Worm (Caenorhabditis elegans) whole organism, L2 larva: ENCODE measurements around the gene unc-8.

Experiments
- C34F6.9 ChIP-seq: fragments of 150-350 bp; optimal IDR thresholded peaks from 2 replicates; lab custom pipeline; 2014; ENCODE audit warnings: missing biosample characterization, missing genetic modification characterization
- F13H6.1 ChIP-seq: sonication (generic microtip); optimal IDR thresholded peaks from 2 replicates; lab custom pipeline; 2016; ENCODE audit warnings: missing genetic modification characterization, missing compliant biosample characterization
- Y55F3AM.14 ChIP-seq: fragments of 200-800 bp; sonication (Bioruptor generic); optimal IDR thresholded peaks from 2 replicates; lab custom pipeline; 2018; ENCODE audit warnings: mild to moderate bottlenecking, missing genetic modification characterization, missing compliant biosample characterization
- alr-1 ChIP-seq: fragments of 150-350 bp; optimal IDR thresholded peaks from 2 replicates; lab custom pipeline; 2014; ENCODE audit warnings: missing biosample characterization, missing genetic modification characterization
- ama-1 ChIP-seq: fragments of 150-350 bp; optimal IDR thresholded peaks from 2 replicates; lab custom pipeline; 2018; ENCODE audit warnings: inconsistent platforms
- blmp-1 ChIP-seq: sonication (generic microtip); optimal IDR thresholded peaks from 2 replicates; lab custom pipeline; 2017; ENCODE audit warnings: missing genetic modification characterization, mild to moderate bottlenecking, missing compliant biosample characterization, antibody characterized with exemption, moderate library complexity; ENCODE audit not compliant: insufficient read depth
- ceh-16 ChIP-seq: fragments of 150-350 bp; optimal IDR thresholded peaks from 2 replicates; lab custom pipeline; 2014; ENCODE audit warnings: missing biosample characterization, missing genetic modification characterization
- crh-2 ChIP-seq: sonication (generic microtip); optimal IDR thresholded peaks from 2 replicates; lab custom pipeline; 2017; ENCODE audit warnings: missing biosample characterization, missing genetic modification characterization
- dmd-4 ChIP-seq: sonication (generic microtip); optimal IDR thresholded peaks from 2 replicates; lab custom pipeline; 2017; ENCODE audit warnings: missing biosample characterization, missing genetic modification characterization
- elt-1 ChIP-seq: fragments of 150-350 bp; optimal IDR thresholded peaks from 2 replicates; lab custom pipeline; 2014; ENCODE audit warnings: missing biosample characterization, missing genetic modification characterization
- elt-3 ChIP-seq: sonication (generic microtip); optimal IDR thresholded peaks from 2 replicates; lab custom pipeline; 2017; ENCODE audit warnings: missing biosample characterization, missing genetic modification characterization
- fos-1 ChIP-seq: fragments of 150-350 bp; optimal IDR thresholded peaks from 2 replicates; lab custom pipeline; 2014; ENCODE audit warnings: missing biosample characterization, missing genetic modification characterization
- lin-11 ChIP-seq: fragments of 150-350 bp; sonication (generic microtip); optimal IDR thresholded peaks from 2 replicates; lab custom pipeline; 2014; ENCODE audit warnings: missing biosample characterization, missing genetic modification characterization, inconsistent platforms, mixed read lengths
- lin-13 ChIP-seq: fragments of 150-350 bp; optimal IDR thresholded peaks from 2 replicates; lab custom pipeline; 2014; ENCODE audit warnings: missing biosample characterization, missing genetic modification reagents, missing genetic modification characterization
- lin-39 ChIP-seq: fragments of 150-350 bp; optimal IDR thresholded peaks from 2 replicates; lab custom pipeline; 2014; ENCODE audit warnings: missing biosample characterization, missing genetic modification reagents, missing genetic modification characterization
- lsy-2 ChIP-seq, 2 experiments: fragments of 150-350 bp in 1 of 2; sonication (generic microtip) in 1 of 2; optimal IDR thresholded peaks; 2 replicates each; lab custom pipeline; 2014 to 2017; ENCODE audit warnings: missing biosample characterization in 2 of 2, missing genetic modification characterization in 2 of 2
- mbf-1 ChIP-seq: sonication (generic microtip); optimal IDR thresholded peaks from 2 replicates; lab custom pipeline; 2017; ENCODE audit warnings: missing biosample characterization, missing genetic modification characterization
- nhr-12 ChIP-seq: fragments of 150-350 bp; optimal IDR thresholded peaks from 2 replicates; lab custom pipeline; 2014; ENCODE audit warnings: missing biosample characterization, missing genetic modification characterization
- nhr-129 ChIP-seq: fragments of 150-350 bp; optimal IDR thresholded peaks from 2 replicates; lab custom pipeline; 2014; ENCODE audit warnings: missing biosample characterization, missing genetic modification characterization
- nhr-21 ChIP-seq: fragments of 150-350 bp; optimal IDR thresholded peaks from 2 replicates; lab custom pipeline; 2014; ENCODE audit warnings: missing biosample characterization, missing genetic modification characterization
- nhr-23 ChIP-seq: fragments of 150-350 bp; optimal IDR thresholded peaks from 2 replicates; lab custom pipeline; 2014; ENCODE audit warnings: missing biosample characterization, missing genetic modification reagents, missing genetic modification characterization
- nhr-25 ChIP-seq: fragments of 150-350 bp; sonication (generic microtip); optimal IDR thresholded peaks from 3 replicates; lab custom pipeline; 2014; ENCODE audit warnings: missing biosample characterization, missing genetic modification characterization
- nhr-6 ChIP-seq: fragments of 150-350 bp; optimal IDR thresholded peaks from 2 replicates; lab custom pipeline; 2014; ENCODE audit warnings: missing biosample characterization, missing genetic modification characterization
- nhr-77 ChIP-seq: fragments of 150-350 bp; optimal IDR thresholded peaks from 2 replicates; lab custom pipeline; 2014; ENCODE audit warnings: missing biosample characterization, missing genetic modification characterization
- peb-1 ChIP-seq: fragments of 150-350 bp; optimal IDR thresholded peaks from 2 replicates; lab custom pipeline; 2014; ENCODE audit warnings: missing biosample characterization, missing genetic modification characterization
- sem-4 ChIP-seq: fragments of 150-350 bp; optimal IDR thresholded peaks from 2 replicates; lab custom pipeline; 2014; ENCODE audit warnings: missing biosample characterization, missing genetic modification reagents, missing genetic modification characterization
- sma-9 ChIP-seq, 2 experiments: fragments of 150-350 bp in 1 of 2; sonication (generic microtip) in 1 of 2; optimal IDR thresholded peaks; 2 replicates each; lab custom pipeline; 2014 to 2016; ENCODE audit warnings: missing genetic modification characterization in 2 of 2, mild to moderate bottlenecking in 1 of 2, missing biosample characterization in 1 of 2, missing compliant biosample characterization in 1 of 2, missing genetic modification reagents in 1 of 2, moderate library complexity in 1 of 2
- snpc-4 ChIP-seq: fragments of 150-350 bp; optimal IDR thresholded peaks from 2 replicates; lab custom pipeline; 2014; ENCODE audit warnings: missing biosample characterization, missing genetic modification characterization
- unc-39 ChIP-seq: fragments of 150-350 bp; optimal IDR thresholded peaks from 2 replicates; lab custom pipeline; 2014; ENCODE audit warnings: missing biosample characterization, missing genetic modification characterization
- ztf-1 ChIP-seq: fragments of 200-800 bp; sonication (Bioruptor generic); conservative IDR thresholded peaks from 2 replicates; pipeline ENCODE4 v1.3.6; 2022; ENCODE audit warnings: missing genetic modification characterization, missing compliant biosample characterization
- ztf-11 ChIP-seq: sonication (generic microtip); optimal IDR thresholded peaks from 2 replicates; lab custom pipeline; 2017; ENCODE audit warnings: missing biosample characterization, missing genetic modification characterization
- ztf-4 ChIP-seq: fragments of 150-350 bp; optimal IDR thresholded peaks from 2 replicates; lab custom pipeline; 2014; ENCODE audit warnings: missing biosample characterization, missing genetic modification characterization

The unc-8 gene

DNA sequence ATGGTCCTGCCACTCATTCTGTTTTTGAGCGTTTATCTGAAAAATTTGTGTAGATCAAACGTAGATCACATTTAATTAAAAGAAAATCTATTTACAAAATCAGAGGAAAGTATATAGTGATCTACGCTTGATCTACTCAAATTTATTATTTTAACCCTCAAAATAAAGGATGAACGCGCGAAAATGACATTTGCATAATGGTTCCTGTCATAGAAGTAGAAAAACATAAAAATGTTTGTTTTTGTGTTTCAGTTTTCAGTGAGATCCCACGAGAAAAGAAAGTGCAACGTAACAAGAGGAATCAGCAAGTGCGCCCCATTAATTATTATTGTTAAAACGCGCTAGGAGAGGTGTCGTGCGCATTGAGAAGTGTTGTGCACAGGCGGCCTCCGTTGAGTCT is 14.4 kb downstream of the unc-8 start:
- TF ChIP-seq elt-3 (no peak), ztf-11 (tag; lab: Kevin White, UChicago) (no peak), ceh-16 (tag; lab: Kevin White, UChicago) (no peak), lin-11 (tag; lab: Kevin White, UChicago) (no peak), dmd-4 (tag; lab: Kevin White, UChicago) (no peak), F13H6.1 (tag; lab: Kevin White, UChicago) (no peak), peb-1 (tag; lab: Kevin White, UChicago) (no peak), ztf-1 (GFP tag; lab: Robert Waterston, UW) (no peak), crh-2 (tag; lab: Kevin White, UChicago) (no peak), lin-39 (tag; lab: Kevin White, UChicago) (no peak), ama-1 (no peak), nhr-129 (no peak), nhr-77 (no peak), unc-39 (no peak), nhr-21 (tag; lab: Kevin White, UChicago) (no peak), snpc-4 (no peak), fos-1 (tag; lab: Kevin White, UChicago) (no peak)

DNA sequence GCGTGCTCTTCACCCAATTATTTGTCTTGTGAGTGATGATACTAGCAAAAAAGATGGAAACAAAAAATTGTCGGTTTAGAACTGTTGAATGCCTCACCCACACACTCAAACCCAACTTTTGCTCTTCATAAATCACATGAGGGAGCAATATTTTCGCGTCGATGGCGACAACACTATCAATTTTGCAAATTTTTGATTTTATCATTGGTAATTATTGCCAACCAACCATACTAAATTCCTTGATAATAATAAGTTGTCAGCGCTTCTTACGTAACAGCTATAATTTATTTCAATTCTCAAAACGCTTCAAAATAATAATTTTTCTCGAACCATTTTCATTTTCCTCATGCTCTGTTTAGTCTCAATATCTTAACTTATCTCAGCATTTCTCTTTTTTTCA is 15.8 kb downstream of the unc-8 start:
- peak; percentile 44 for TF ChIP-seq fos-1 (tag; lab: Kevin White, UChicago)
- no peak for TF ChIP-seq unc-39
- TF ChIP-seq lin-11 (tag; lab: Kevin White, UChicago): no peak

DNA sequence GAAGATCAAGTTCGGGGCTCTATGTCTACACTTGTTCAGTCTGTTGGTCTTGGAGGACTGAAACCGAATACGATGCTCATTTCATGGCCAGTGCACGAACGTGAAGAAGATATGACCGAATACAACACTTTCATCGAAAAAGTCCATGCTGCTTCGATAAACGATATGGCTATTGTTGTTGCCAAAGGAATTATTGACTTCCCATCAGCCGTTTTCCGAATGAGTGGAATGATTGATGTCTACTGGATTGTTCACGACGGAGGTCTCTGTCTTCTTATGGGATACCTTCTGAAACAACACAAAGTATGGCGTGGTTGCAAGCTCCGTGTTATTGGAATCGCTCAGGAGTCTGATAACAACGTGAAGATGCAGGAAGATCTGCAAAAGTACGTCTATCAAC is 19.3 kb downstream of the unc-8 start:
- TF ChIP-seq sem-4 (tag; lab: Kevin White, UChicago) (no peak), F13H6.1 (tag; lab: Kevin White, UChicago) (no peak), fos-1 (tag; lab: Kevin White, UChicago) (no peak), ztf-1 (GFP tag; lab: Robert Waterston, UW) (no peak)

DNA sequence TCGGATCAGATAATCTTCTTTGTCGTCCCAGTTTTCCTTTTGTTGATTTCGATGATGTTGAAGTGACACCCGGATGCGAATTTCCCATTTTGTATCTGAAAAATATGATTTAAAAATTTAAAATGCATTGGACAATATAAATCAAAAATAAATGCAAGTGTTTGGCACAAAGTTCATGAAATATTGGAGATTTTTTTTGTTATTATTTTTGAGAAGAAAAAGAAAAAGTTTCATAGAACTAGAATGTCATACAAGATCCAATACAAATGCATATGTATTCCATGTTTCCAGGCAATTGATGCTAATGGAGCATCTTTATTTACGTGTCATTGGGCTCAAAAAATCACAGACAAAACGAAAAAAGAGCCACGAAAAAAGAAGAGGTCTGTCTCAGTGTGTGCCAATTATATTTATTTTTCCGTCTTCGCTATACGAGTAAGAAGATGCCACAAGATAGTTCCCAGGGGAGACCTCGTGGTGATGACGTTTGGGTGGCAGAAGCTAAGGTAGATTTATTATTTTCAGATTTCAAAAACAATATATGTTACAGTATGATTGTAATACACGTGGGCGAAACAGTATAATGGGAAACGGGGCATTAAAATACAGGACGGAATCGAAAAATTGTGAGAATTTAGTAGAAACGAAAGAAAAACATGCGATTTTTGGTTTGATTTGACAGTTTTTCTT is 22.6 kb downstream of the unc-8 start, which contains the start of the genes glb-23 and R13A1.1:
glb-23 (minus strand) TSS at position 101 of the 690 bp plus-strand sequence.
R13A1.1 (plus strand) TSS at position 640 of the 690 bp plus-strand sequence.
- TF ChIP-seq nhr-6 (tag; lab: Kevin White, UChicago) (no peak), alr-1 (tag; lab: Kevin White, UChicago) (no peak), nhr-23 (tag; lab: Kevin White, UChicago) (no peak), ztf-4 (tag; lab: Kevin White, UChicago) (no peak), elt-1 (tag; lab: Kevin White, UChicago) (no peak), nhr-129 (no peak), sma-9 (GFP tag; optimal IDR thresholded peaks at IDR 0.05; lab: Kevin White, UChicago) (no peak), sma-9 (tag; optimal IDR thresholded peaks at IDR 0.05; lab: Kevin White, UChicago) (no peak), mbf-1 (tag; lab: Kevin White, UChicago) (no peak), lsy-2 (tag; optimal IDR thresholded peaks at IDR 0.05; lab: Kevin White, UChicago) (no peak), lin-39 (tag; lab: Kevin White, UChicago) (no peak), snpc-4 (no peak), C34F6.9 (tag; lab: Kevin White, UChicago) (no peak), blmp-1 (tag; lab: Kevin White, UChicago) (no peak), Y55F3AM.14 (GFP tag; lab: Kevin White, UChicago) (no peak)
- TF ChIP-seq, all 48 proteins: peak for 0

DNA sequence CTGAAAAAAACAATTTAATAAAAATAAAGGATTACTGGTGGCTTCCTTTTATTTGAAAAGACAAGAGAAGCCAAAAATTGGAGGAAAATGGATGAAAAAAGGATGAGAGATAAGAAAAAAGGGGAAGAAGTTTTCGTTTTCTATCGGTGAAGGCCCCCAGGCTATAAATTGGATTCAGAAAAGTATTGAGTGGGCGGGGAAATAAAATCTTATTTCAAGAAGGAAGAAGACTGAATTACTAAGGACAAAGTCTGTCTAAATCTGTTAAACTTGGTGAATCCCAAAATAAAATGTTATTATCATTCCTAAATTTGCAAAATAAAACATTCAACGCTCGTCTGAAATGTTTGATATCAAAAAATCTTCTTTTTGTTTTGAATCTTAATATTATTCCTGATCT is 25.1 kb downstream of the unc-8 start:
- TF ChIP-seq fos-1 (tag; lab: Kevin White, UChicago) (no peak), nhr-25 (tag; lab: Kevin White, UChicago) (no peak), Y55F3AM.14 (GFP tag; lab: Kevin White, UChicago) (no peak), lin-39 (tag; lab: Kevin White, UChicago) (no peak), lin-13 (no peak), sem-4 (tag; lab: Kevin White, UChicago) (no peak)

DNA sequence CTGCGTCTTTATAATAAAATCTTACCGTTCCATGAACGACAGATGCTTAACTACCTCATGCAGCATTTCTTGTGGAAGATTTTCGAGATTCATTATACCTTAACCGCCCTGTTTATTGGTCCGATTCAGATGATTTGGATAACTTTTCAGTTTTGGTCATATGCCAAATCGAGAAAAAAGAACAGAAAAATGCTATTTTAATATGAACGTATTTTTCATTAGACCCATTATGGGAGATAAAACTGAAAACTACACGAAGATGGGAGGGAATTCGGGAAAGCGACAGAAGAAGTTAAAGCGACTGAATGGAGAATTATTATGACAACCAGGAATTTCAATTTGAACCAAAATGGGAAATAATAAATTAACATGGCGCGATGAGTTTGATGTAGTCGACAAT is 30.1 kb downstream of the unc-8 start, which contains the start of gene R13A1.10:
R13A1.10 (minus strand) TSS at position 101 of the 400 bp plus-strand sequence.
- no peak for TF ChIP-seq nhr-12
- TF ChIP-seq lin-39 (tag; lab: Kevin White, UChicago): no peak
- no peak for TF ChIP-seq elt-1 (tag; lab: Kevin White, UChicago)
- no peak for TF ChIP-seq C34F6.9 (tag; lab: Kevin White, UChicago)
